Fruit fly (Drosophila melanogaster) whole organism, embryonic: ENCODE results near the gene Osbp.
A peak's percentile ranks its signal among the peaks of the same experiment; 100 is the strongest.

ENCODE experiments used
- Atf-2 ChIP-seq: fragments of 200-800 bp; sonication (Bioruptor generic); optimal IDR thresholded peaks from 2 replicates; lab custom pipeline; 2016; ENCODE audit warnings: missing biosample characterization, missing genetic modification characterization
- CG10267 ChIP-seq: fragments of 200-800 bp; sonication (Bioruptor generic); optimal IDR thresholded peaks from 2 replicates; lab custom pipeline; 2018; ENCODE audit warnings: missing biosample characterization, mild to moderate bottlenecking, missing genetic modification characterization, moderate library complexity
- CG10979 ChIP-seq: fragments of 200-800 bp; sonication (Bioruptor generic); optimal IDR thresholded peaks from 2 replicates; lab custom pipeline; 2018; ENCODE audit warnings: missing biosample characterization, mild to moderate bottlenecking, missing genetic modification characterization, moderate library complexity
- CG13894 ChIP-seq: fragments of 200-800 bp; sonication (Bioruptor generic); optimal IDR thresholded peaks from 3 replicates; lab custom pipeline; 2018; ENCODE audit warnings: missing biosample characterization, mild to moderate bottlenecking, missing genetic modification characterization, moderate library complexity
- CG15269 ChIP-seq: fragments of 200-800 bp; sonication (Bioruptor generic); optimal IDR thresholded peaks from 2 replicates; lab custom pipeline; 2018; ENCODE audit warnings: missing biosample characterization, mild to moderate bottlenecking, missing genetic modification characterization, moderate library complexity
- CG1529 ChIP-seq: fragments of 200-800 bp; sonication (Bioruptor generic); optimal IDR thresholded peaks from 3 replicates; lab custom pipeline; 2018; ENCODE audit warnings: missing biosample characterization, missing genetic modification characterization
- CG15601 ChIP-seq: fragments of 200-800 bp; sonication (Bioruptor generic); optimal IDR thresholded peaks from 3 replicates; lab custom pipeline; 2019; ENCODE audit warnings: missing biosample characterization, mild to moderate bottlenecking, missing genetic modification characterization, moderate library complexity
- CG2889 ChIP-seq: fragments of 200-800 bp; sonication (Bioruptor generic); IDR thresholded peaks from 3 replicates; pipeline ENCODE4 v1.3.6; 2022; ENCODE audit warnings: missing biosample characterization, missing genetic modification characterization
- CG31441 ChIP-seq: fragments of 200-800 bp; sonication (Bioruptor generic); IDR thresholded peaks from 2 replicates; pipeline ENCODE4 v1.3.6; 2022; ENCODE audit warnings: missing biosample characterization, missing genetic modification characterization
- CG4820 ChIP-seq: fragments of 200-800 bp; sonication (Bioruptor generic); optimal IDR thresholded peaks from 3 replicates; lab custom pipeline; 2016; ENCODE audit warnings: missing biosample characterization, missing genetic modification characterization
- CG5953 ChIP-seq: fragments of 200-800 bp; sonication (Bioruptor generic); IDR thresholded peaks from 2 replicates; pipeline ENCODE4 v1.3.6; 2022; ENCODE audit warnings: missing biosample characterization, missing genetic modification characterization
- CG6272 ChIP-seq: fragments of 200-800 bp; sonication (Bioruptor generic); IDR thresholded peaks from 2 replicates; pipeline ENCODE4 v1.3.6; 2022; ENCODE audit warnings: missing biosample characterization, missing genetic modification characterization
- CG6854 ChIP-seq: fragments of 200-800 bp; sonication (Bioruptor generic); optimal IDR thresholded peaks from 3 replicates; lab custom pipeline; 2017; ENCODE audit warnings: missing biosample characterization, mild to moderate bottlenecking, missing genetic modification characterization
- CG7372 ChIP-seq: fragments of 200-800 bp; sonication (Bioruptor generic); IDR thresholded peaks from 2 replicates; pipeline ENCODE4 v1.3.6; 2022; ENCODE audit warnings: missing biosample characterization, missing genetic modification characterization
- CG8944 ChIP-seq: fragments of 200-800 bp; sonication (Bioruptor generic); optimal IDR thresholded peaks from 3 replicates; lab custom pipeline; 2016; ENCODE audit warnings: missing biosample characterization, missing genetic modification characterization
- CG9932 ChIP-seq: fragments of 200-800 bp; sonication (Bioruptor generic); IDR thresholded peaks from 2 replicates; pipeline ENCODE4 v1.3.6; 2022; ENCODE audit warnings: missing biosample characterization, missing genetic modification characterization
- Drgx ChIP-seq: fragments of 200-800 bp; sonication (Bioruptor generic); IDR thresholded peaks from 2 replicates; pipeline ENCODE4 v1.3.6; 2022; ENCODE audit warnings: missing biosample characterization, missing genetic modification characterization
- H2.0 ChIP-seq: fragments of 200-800 bp; sonication (Bioruptor generic); IDR thresholded peaks from 2 replicates; pipeline ENCODE4 v1.3.6; 2022; ENCODE audit warnings: missing biosample characterization, missing genetic modification characterization
- Hr3 ChIP-seq: fragments of 200-800 bp; sonication (Bioruptor generic); optimal IDR thresholded peaks from 3 replicates; lab custom pipeline; 2016; ENCODE audit warnings: missing biosample characterization, missing genetic modification characterization
- Meics ChIP-seq: fragments of 200-800 bp; sonication (Bioruptor generic); optimal IDR thresholded peaks from 2 replicates; lab custom pipeline; 2017; ENCODE audit warnings: missing biosample characterization, mild to moderate bottlenecking, missing genetic modification characterization
- NK7.1 ChIP-seq: fragments of 200-800 bp; sonication (Bioruptor generic); optimal IDR thresholded peaks from 3 replicates; lab custom pipeline; 2016; ENCODE audit warnings: missing biosample characterization, missing genetic modification characterization
- TFAM ChIP-seq: fragments of 200-800 bp; sonication (Bioruptor generic); optimal IDR thresholded peaks from 2 replicates; lab custom pipeline; 2017; ENCODE audit warnings: missing biosample characterization, missing genetic modification characterization, inconsistent platforms
- Taf1 ChIP-seq: fragments of 200-800 bp; sonication (Bioruptor generic); IDR thresholded peaks from 2 replicates; pipeline ENCODE4 v1.3.6; 2022; ENCODE audit warnings: missing biosample characterization, missing genetic modification characterization
- ap ChIP-seq: fragments of 200-800 bp; sonication (Bioruptor generic); IDR thresholded peaks from 2 replicates; pipeline ENCODE4 v1.3.6; 2022; ENCODE audit warnings: missing biosample characterization, missing genetic modification characterization
- ato ChIP-seq: fragments of 200-800 bp; sonication (Bioruptor generic); IDR thresholded peaks from 2 replicates; pipeline ENCODE4 v1.3.6; 2022; ENCODE audit warnings: missing biosample characterization, missing genetic modification characterization; ENCODE audit not compliant: partially characterized antibody
- crp ChIP-seq, 2 experiments: fragments of 200-800 bp; sonication (Bioruptor generic); optimal IDR thresholded peaks; 2 replicates in 1 of 2; 3 replicates in 1 of 2; lab custom pipeline; 2017; ENCODE audit warnings: missing biosample characterization in 2 of 2, missing genetic modification characterization in 2 of 2, mild to moderate bottlenecking in 1 of 2, moderate library complexity in 1 of 2
- disco-r ChIP-seq: fragments of 200-800 bp; sonication (Bioruptor generic); optimal IDR thresholded peaks from 2 replicates; lab custom pipeline; 2016; ENCODE audit warnings: missing biosample characterization, missing genetic modification characterization
- emc ChIP-seq: fragments of 200-800 bp; sonication (Bioruptor generic); optimal IDR thresholded peaks from 2 replicates; lab custom pipeline; 2016; ENCODE audit warnings: missing biosample characterization, missing genetic modification characterization
- fd102C ChIP-seq: fragments of 200-800 bp; sonication (Bioruptor generic); optimal IDR thresholded peaks from 2 replicates; lab custom pipeline; 2018; ENCODE audit warnings: missing biosample characterization, mild to moderate bottlenecking, missing genetic modification characterization, moderate library complexity
- gro ChIP-seq: fragments of 200-800 bp; sonication (Bioruptor generic); optimal IDR thresholded peaks from 2 replicates; lab custom pipeline; 2016; ENCODE audit warnings: missing biosample characterization, missing genetic modification characterization
- kay ChIP-seq: fragments of 200-800 bp; sonication (Bioruptor generic); optimal IDR thresholded peaks from 2 replicates; lab custom pipeline; 2016; ENCODE audit warnings: missing biosample characterization, missing genetic modification characterization
- lilli ChIP-seq: fragments of 200-800 bp; sonication (Bioruptor generic); optimal IDR thresholded peaks from 3 replicates; lab custom pipeline; 2016; ENCODE audit warnings: missing biosample characterization, missing genetic modification characterization
- lmd ChIP-seq: fragments of 200-800 bp; sonication (Bioruptor generic); IDR thresholded peaks from 2 replicates; pipeline ENCODE4 v1.3.6; 2022; ENCODE audit warnings: missing biosample characterization, missing genetic modification characterization
- lola ChIP-seq, 3 experiments: fragments of >200 bp in 2 of 3; fragments of 200-800 bp in 1 of 3; sonication (Bioruptor generic) in 1 of 3; optimal IDR thresholded peaks; 2 replicates each; lab custom pipeline; 2017 to 2019; ENCODE audit warnings: missing biosample characterization in 3 of 3, missing genetic modification characterization in 3 of 3, mild to moderate bottlenecking in 1 of 3, moderate library complexity in 1 of 3
- nau ChIP-seq: fragments of 200-800 bp; sonication (Bioruptor generic); optimal IDR thresholded peaks from 3 replicates; lab custom pipeline; 2017; ENCODE audit warnings: missing biosample characterization, mild to moderate bottlenecking, missing genetic modification characterization, missing genetic modification reagents
- odd ChIP-seq: fragments of 200-800 bp; sonication (Bioruptor generic); optimal IDR thresholded peaks from 2 replicates; lab custom pipeline; 2017; ENCODE audit warnings: missing biosample characterization, mild to moderate bottlenecking, missing genetic modification characterization
- pan ChIP-seq, 4 experiments: fragments of >200 bp in 3 of 4; fragments of 200-800 bp in 1 of 4; sonication (Bioruptor generic) in 1 of 4; optimal IDR thresholded peaks in 3 of 4; IDR thresholded peaks in 1 of 4; 2 replicates each; pipeline versions ENCODE4 v1.3.6 to Lab custom; 2017 to 2022; ENCODE audit warnings: missing biosample characterization in 2 of 4, missing genetic modification characterization in 2 of 4, mixed read lengths in 1 of 4
- prd ChIP-seq, 3 experiments: fragments of >200 bp in 2 of 3; fragments of 200-800 bp in 1 of 3; sonication (Bioruptor generic) in 1 of 3; optimal IDR thresholded peaks in 2 of 3; IDR thresholded peaks in 1 of 3; 2 replicates in 2 of 3; 3 replicates in 1 of 3; pipeline versions ENCODE4 v1.3.6 to Lab custom; 2017 to 2022; ENCODE audit warnings: missing biosample characterization in 1 of 3, missing genetic modification characterization in 1 of 3
- row ChIP-seq: fragments of 200-800 bp; sonication (Bioruptor generic); IDR thresholded peaks from 3 replicates; pipeline ENCODE4 v1.3.6; 2022; ENCODE audit warnings: missing biosample characterization, missing genetic modification characterization
- schlank ChIP-seq: fragments of 200-800 bp; sonication (Bioruptor generic); optimal IDR thresholded peaks from 2 replicates; lab custom pipeline; 2018; ENCODE audit warnings: missing biosample characterization, mild to moderate bottlenecking, missing genetic modification characterization
- sens ChIP-seq: fragments of 200-800 bp; sonication (Bioruptor generic); peaks from one replicate; lab custom pipeline; 2016; ENCODE audit warnings: missing biosample characterization, missing genetic modification characterization
- slbo ChIP-seq: fragments of 200-800 bp; sonication (Bioruptor generic); IDR thresholded peaks from 2 replicates; pipeline ENCODE4 v1.3.6; 2022; ENCODE audit warnings: missing biosample characterization, missing genetic modification characterization
- tio ChIP-seq: fragments of 200-800 bp; sonication (Bioruptor generic); optimal IDR thresholded peaks from 2 replicates; lab custom pipeline; 2017; ENCODE audit warnings: missing biosample characterization, missing genetic modification characterization, inconsistent platforms
- tx ChIP-seq: fragments of 200-800 bp; sonication (Bioruptor generic); optimal IDR thresholded peaks from 2 replicates; lab custom pipeline; 2016; ENCODE audit warnings: missing biosample characterization, missing genetic modification characterization
- vnd ChIP-seq: fragments of 200-800 bp; sonication (Bioruptor generic); IDR thresholded peaks from 3 replicates; pipeline ENCODE4 v1.3.6; 2022; ENCODE audit warnings: missing biosample characterization, missing genetic modification characterization; ENCODE audit not compliant: partially characterized antibody
- yki ChIP-seq: fragments of >200 bp; optimal IDR thresholded peaks from 3 replicates; lab custom pipeline; 2018

The Osbp gene

DNA sequence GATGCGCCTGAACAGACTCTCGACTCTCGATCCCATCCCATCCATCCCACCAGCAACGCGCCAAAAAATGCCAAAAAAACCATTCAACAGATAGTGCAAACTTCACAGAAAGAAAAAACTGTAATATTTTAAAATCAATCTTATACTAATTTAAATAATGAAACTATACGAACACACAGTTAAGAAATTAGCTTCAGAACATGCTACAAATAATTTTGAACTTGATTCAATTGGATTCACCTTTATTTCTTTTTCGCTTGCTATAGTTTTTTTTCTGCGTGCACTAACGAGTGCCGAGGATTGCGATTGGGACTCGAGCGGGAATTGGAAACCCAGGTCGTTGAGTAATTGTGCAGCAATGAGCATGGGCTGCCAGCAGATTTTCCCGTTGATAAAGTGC, 30.0 kb downstream of the Osbp start:
- TF ChIP-seq NK7.1 (GFP tag; lab: Kevin White, UChicago) (no peak), CG1529 (no peak), Drgx (peak; percentile 28; the same call in 1 of the 2 replicates), tx (GFP tag; lab: Kevin White, UChicago) (no peak)
- TF ChIP-seq, all 482 proteins: peak for 1

DNA sequence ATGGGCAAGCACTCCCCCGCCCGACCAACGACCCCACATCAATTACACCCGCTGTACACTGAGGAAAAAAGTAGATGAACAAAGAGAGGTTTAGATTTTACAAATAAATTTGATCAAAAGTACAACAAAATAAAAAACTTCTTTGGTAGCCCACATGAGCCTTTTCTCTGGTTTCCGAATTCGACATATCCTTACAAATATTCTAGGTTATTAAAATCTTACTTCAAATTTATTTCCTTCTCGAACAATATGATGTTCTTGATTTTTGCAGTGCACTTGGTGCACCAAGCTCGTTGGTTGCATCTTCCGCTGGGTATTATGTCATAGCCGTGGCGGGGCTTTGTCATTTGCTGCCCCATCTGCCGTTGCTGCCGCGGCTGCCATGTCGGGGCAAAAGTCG, 31.4 kb downstream of the Osbp start:
- TF ChIP-seq yki (lab: Kevin White, UChicago): no peak
- TF ChIP-seq CG15601 (tag; lab: Kevin White, UChicago): no peak
- TF ChIP-seq CG8944 (GFP tag; lab: Kevin White, UChicago): no peak
- no peak for TF ChIP-seq kay (GFP tag; lab: Kevin White, UChicago)
- no peak for TF ChIP-seq ap (GFP tag; lab: Robert Waterston, UW)
- TF ChIP-seq row: no peak
- peak; percentile 35 for TF ChIP-seq sens (GFP tag; lab: Kevin White, UChicago)
- TF ChIP-seq CG5953 (GFP tag; lab: Robert Waterston, UW): no peak
- no peak for TF ChIP-seq CG6272 (GFP tag; lab: Robert Waterston, UW)
- TF ChIP-seq CG4820 (GFP tag; lab: Kevin White, UChicago): no peak
- no peak for TF ChIP-seq CG6854 (GFP tag; lab: Kevin White, UChicago)
- no peak for TF ChIP-seq CG10979 (tag; lab: Kevin White, UChicago)
- no peak for TF ChIP-seq crp (GFP tag; optimal IDR thresholded peaks at IDR 0.05; lab: Kevin White, UChicago)
- TF ChIP-seq CG7372 (GFP tag; lab: Robert Waterston, UW): 0 out of 2 replicates have a peak, but pooled peaks have one; percentile 1
- no peak for TF ChIP-seq CG9932 (GFP tag; lab: Robert Waterston, UW)
- no peak for TF ChIP-seq pan (optimal IDR thresholded peaks at IDR 0.05; lab: Kevin White, UChicago)
- TF ChIP-seq pan (GFP tag; optimal IDR thresholded peaks at IDR 0.05 in 1 of 2, IDR thresholded peaks at IDR 0.05 in 1 of 2): no peak
- no peak for TF ChIP-seq TFAM (GFP tag; lab: Kevin White, UChicago)
- no peak for TF ChIP-seq Hr3 (GFP tag; lab: Kevin White, UChicago)
- TF ChIP-seq tio (GFP tag; lab: Kevin White, UChicago): no peak
- no peak for TF ChIP-seq vnd (GFP tag; lab: Robert Waterston, UW)
- no peak for TF ChIP-seq slbo (GFP tag; lab: Robert Waterston, UW)
- no peak for TF ChIP-seq CG31441 (GFP tag; lab: Robert Waterston, UW)
- TF ChIP-seq nau (GFP tag; lab: Kevin White, UChicago): no peak
- TF ChIP-seq CG13894 (tag; lab: Kevin White, UChicago): no peak
- peak; percentile 46; the same call in 1 of the 2 replicates for TF ChIP-seq Drgx
- no peak for TF ChIP-seq ato (GFP tag; lab: Robert Waterston, UW)
- TF ChIP-seq Taf1 (GFP tag; lab: Robert Waterston, UW): no peak
- TF ChIP-seq, all 482 proteins: peak for 3

DNA sequence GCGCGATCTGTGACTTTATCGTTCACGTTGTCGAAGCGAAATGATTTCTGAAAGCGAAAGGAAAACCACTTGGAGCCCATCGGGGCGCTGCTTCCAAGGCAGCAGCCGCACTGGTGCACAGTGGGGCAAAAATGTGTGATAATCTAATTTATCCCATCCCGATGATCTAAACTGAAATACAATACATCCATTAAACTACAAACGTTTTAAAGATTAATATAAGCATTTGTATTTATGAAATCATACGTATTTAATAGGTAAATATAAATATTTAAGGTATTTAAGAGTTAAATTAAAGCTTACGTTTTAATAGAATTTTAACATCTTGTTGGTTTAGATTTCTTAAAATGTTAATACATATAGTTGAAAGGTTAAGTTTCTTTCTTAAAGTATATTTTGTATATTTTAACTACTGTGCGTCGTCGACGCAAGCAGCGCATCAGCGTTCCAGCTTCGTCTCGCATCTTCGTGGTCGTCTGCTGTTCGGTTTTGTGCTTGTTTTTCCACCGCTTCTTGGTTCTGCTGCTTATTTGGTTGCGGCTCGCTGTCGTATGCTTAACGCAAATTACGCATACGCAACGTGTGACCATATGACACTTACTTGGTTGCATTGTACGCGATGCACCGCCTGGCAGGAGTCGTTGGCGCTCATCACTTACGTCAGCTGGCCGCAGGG, 31.9 kb downstream of the Osbp start, which contains the start of gene CG13643:
CG13643 (minus strand) TSS at position 46 of the 676 bp plus-strand sequence.
- no peak for TF ChIP-seq gro (GFP tag; lab: Kevin White, UChicago)
- TF ChIP-seq Meics (GFP tag; lab: Kevin White, UChicago): peak; percentile 53
- TF ChIP-seq disco-r (GFP tag; lab: Kevin White, UChicago): no peak
- peak; percentile 15; the same call in 1 of the 2 replicates for TF ChIP-seq lmd
- TF ChIP-seq CG31441 (GFP tag; lab: Robert Waterston, UW): peak; percentile 55; the same call in 1 of the 2 replicates
- TF ChIP-seq CG15269: peak; percentile 67
- no peak for TF ChIP-seq H2.0 (GFP tag; lab: Robert Waterston, UW)
- TF ChIP-seq CG2889: no peak
- TF ChIP-seq CG10267 (tag; lab: Kevin White, UChicago): peak; percentile 30
- peak; percentile 80 for TF ChIP-seq CG7372 (GFP tag; lab: Robert Waterston, UW)
- no peak for TF ChIP-seq emc (GFP tag; lab: Kevin White, UChicago)
- no peak for TF ChIP-seq ato (GFP tag; lab: Robert Waterston, UW)
- no peak for TF ChIP-seq prd (optimal IDR thresholded peaks at IDR 0.05; lab: Kevin White, UChicago)
- TF ChIP-seq prd (GFP tag; IDR thresholded peaks at IDR 0.05; lab: Robert Waterston, UW): 0 out of 3 replicates have a peak, but pooled peaks have one; percentile 9
- no peak for TF ChIP-seq lilli (GFP tag; lab: Kevin White, UChicago)
- no peak for TF ChIP-seq Hr3 (GFP tag; lab: Kevin White, UChicago)
- no peak for TF ChIP-seq ap (GFP tag; lab: Robert Waterston, UW)
- no peak for TF ChIP-seq schlank
- TF ChIP-seq Atf-2 (GFP tag; lab: Kevin White, UChicago): no peak
- TF ChIP-seq odd (GFP tag; lab: Kevin White, UChicago): no peak
- no peak for TF ChIP-seq fd102C
- TF ChIP-seq lola (GFP tag; optimal IDR thresholded peaks at IDR 0.05; lab: Kevin White, UChicago): no peak
